Worm (Caenorhabditis elegans): ENCODE data around the gene nop-1.

The nop-1 gene

DNA sequence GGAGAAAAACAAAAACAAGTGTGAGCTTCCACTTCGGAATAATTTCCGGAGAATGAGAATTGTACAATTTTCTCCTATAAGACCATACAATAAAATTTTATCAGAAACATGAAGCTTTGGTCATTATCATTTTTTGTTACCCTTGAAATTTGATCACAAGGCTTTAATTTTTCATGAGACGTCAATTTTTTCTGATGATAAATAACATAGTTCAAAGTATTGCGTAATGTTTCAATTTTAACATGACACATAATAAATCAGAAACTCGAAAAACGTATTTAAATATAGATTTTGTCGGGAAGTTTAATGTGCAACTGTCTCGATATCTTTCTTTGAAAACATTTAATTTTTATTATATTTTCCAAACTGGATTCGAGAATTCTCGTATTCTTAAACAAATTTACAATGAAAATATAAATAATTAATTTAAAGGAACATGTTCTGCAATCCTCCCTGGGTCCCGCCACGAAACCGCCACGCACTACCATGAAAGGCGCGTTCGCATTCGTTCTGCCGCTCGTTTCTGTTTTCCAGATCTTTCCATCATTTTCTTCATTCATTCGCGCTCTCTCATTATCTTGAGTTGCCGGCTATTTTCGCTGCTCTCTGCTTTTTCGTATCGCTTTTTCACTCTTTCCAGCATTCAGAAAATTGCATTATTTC is 19.6 kb upstream of the nop-1 start (continued):
- TF ChIP-seq dpl-1 (GFP tag; optimal IDR thresholded peaks at IDR 0.05) (peak; percentile 75), snpc-3.4 (tag; optimal IDR thresholded peaks at IDR 0.05) (peak; percentile 78), attf-5 (GFP tag; optimal IDR thresholded peaks at IDR 0.05) (no peak), hrde-1 (tag; optimal IDR thresholded peaks at IDR 0.05; ENCODE audit: borderline replicate concordance) (peak; percentile 54), nhr-80 (tag; optimal IDR thresholded peaks at IDR 0.05) (peak; percentile 46), snpc-4 (GFP tag; optimal IDR thresholded peaks at IDR 0.05) (no peak), snpc-4 (tag; optimal IDR thresholded peaks at IDR 0.05) (peak in 1 of 4 experiments; percentile 34), Y67H2A.10 (GFP tag; conservative IDR thresholded peaks at IDR 0.05) (peak; percentile 71), nfyb-1 (GFP tag; IDR thresholded peaks at IDR 0.05) (no peak), madf-8 (GFP tag; conservative IDR thresholded peaks at IDR 0.05) (peak; percentile 88), efl-1 (GFP tag; optimal IDR thresholded peaks at IDR 0.05) (peak; percentile 93), ets-4 (GFP tag; optimal IDR thresholded peaks at IDR 0.05) (no peak), pha-4 (tag; optimal IDR thresholded peaks at IDR 0.05) (no peak), lin-26 (GFP tag; IDR thresholded peaks at IDR 0.05) (no peak), F33H1.4 (GFP tag; IDR thresholded peaks at IDR 0.05) (peak; percentile 96), lin-35 (GFP tag; optimal IDR thresholded peaks at IDR 0.05) (peak in 1 of 3 experiments; percentile 35), hmg-1.2 (GFP tag; IDR thresholded peaks at IDR 0.05) (peak; percentile 37; the same call in 1 of the 2 replicates), ztf-26 (tag; optimal IDR thresholded peaks at IDR 0.05) (no peak), mcd-1 (GFP tag; IDR thresholded peaks at IDR 0.05) (peak; percentile 43; the same call in 1 of the 2 replicates), snpc-1.3 (tag; optimal IDR thresholded peaks at IDR 0.05; ENCODE audit: insufficient read depth) (peak; percentile 26), Y53G8AR.9 (GFP tag; conservative IDR thresholded peaks at IDR 0.05) (0 out of 2 replicates have a peak, but pooled peaks have one; percentile 14)

DNA sequence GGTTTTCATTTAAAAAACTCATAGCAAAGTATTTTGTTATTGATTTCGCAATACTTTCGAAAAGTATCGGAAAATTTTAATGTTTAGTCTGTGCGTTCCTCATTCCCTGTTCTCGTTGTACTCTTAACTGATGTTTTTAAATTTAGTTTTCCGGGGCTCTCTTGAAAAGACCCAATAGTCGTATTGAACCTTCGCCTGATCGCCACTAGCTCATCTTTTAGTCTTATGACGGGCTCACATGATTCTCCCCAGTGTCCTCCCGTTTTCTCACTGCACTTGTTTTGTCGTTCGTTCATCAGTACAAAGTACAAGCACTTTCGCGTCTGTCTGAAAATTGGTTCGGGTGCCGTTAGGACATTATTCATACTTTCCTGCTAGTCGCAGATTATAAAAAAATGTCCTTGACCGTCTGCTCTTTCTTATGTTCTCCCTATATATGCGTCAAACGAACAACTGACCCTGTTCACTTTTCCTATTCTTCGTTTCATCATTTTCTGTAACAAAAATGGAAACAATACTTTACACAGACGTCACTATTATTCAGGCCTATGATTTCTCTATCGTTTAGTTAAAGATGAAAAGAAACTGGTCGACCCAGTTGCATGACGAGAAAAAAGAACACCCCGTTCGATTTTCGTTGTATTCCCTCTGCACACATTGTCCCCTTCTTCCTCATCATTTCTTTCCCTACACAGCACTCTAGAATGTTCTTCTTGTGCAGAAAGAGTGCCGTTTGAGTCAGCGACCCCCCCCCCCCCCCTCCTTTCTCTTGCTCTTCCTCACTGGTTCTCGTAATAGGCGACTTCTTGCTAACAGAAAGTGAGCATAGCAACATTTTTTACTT is 18.8 kb upstream of the nop-1 start, which contains the start of gene ubq-1:
Gene ubq-1, plus strand, starts transcription at position 802 of the 844 bp plus-strand sequence.
- peak; percentile 9 for TF ChIP-seq mel-28 (tag; optimal IDR thresholded peaks at IDR 0.05; ENCODE audit: borderline replicate concordance)
- TF ChIP-seq lsl-1 (GFP tag; optimal IDR thresholded peaks at IDR 0.05): peak; percentile 27
- peak; percentile 60 for TF ChIP-seq ZK185.1 (tag; optimal IDR thresholded peaks at IDR 0.05; ENCODE audit: poor library complexity, severe bottlenecking)
- TF ChIP-seq lin-35 (GFP tag; optimal IDR thresholded peaks at IDR 0.05): no peak
- TF ChIP-seq sdz-38 (tag; optimal IDR thresholded peaks at IDR 0.05): no peak
- no peak for TF ChIP-seq F22D6.2 (tag; optimal IDR thresholded peaks at IDR 0.05)
- TF ChIP-seq egrh-3 (GFP tag; IDR thresholded peaks at IDR 0.05): peak; percentile 44; the same call in 1 of the 2 replicates
- TF ChIP-seq dox-1 (GFP tag; IDR thresholded peaks at IDR 0.05): 0 out of 2 replicates have a peak, but pooled peaks have one; percentile 6
- 0 out of 2 replicates have a peak, but pooled peaks have one; percentile 8 for TF ChIP-seq Y53G8AR.9 (GFP tag; conservative IDR thresholded peaks at IDR 0.05)
- TF ChIP-seq B0261.1 (tag; optimal IDR thresholded peaks at IDR 0.05): no peak
- TF ChIP-seq hsf-1 (GFP tag; IDR thresholded peaks at IDR 0.05): peak; percentile 48; the same call in 1 of the 2 replicates
- TF ChIP-seq ama-1 (optimal IDR thresholded peaks at IDR 0.05): no peak
- peak in 1 of 2 experiments; percentile 2 for TF ChIP-seq ama-1 (GFP tag; optimal IDR thresholded peaks at IDR 0.05)
- TF ChIP-seq cebp-1 (GFP tag; IDR thresholded peaks at IDR 0.05): peak; percentile 88
- TF ChIP-seq cebp-1 (tag; optimal IDR thresholded peaks at IDR 0.05): peak; percentile 95

Measured in whole organism, young adult.